Worm (Caenorhabditis elegans) whole organism, L4 larva: ENCODE results near the gene sre-47.

Experiments
- F44E2.7 ChIP-seq: fragments of 200-800 bp; sonication (Bioruptor generic); IDR thresholded peaks from 2 replicates; pipeline ENCODE4 v2.1.2; 2022; ENCODE audit warnings: missing genetic modification characterization, missing compliant biosample characterization
- Y105C5A.15 ChIP-seq: fragments of 200-800 bp; sonication (Bioruptor generic); IDR thresholded peaks from 2 replicates; pipeline ENCODE4 v1.3.6; 2022; ENCODE audit warnings: missing genetic modification characterization, missing compliant biosample characterization
- Y5F2A.4 ChIP-seq: fragments of 200-800 bp; sonication (Bioruptor generic); optimal IDR thresholded peaks from 2 replicates; lab custom pipeline; 2018; ENCODE audit warnings: mild to moderate bottlenecking, missing genetic modification characterization, missing compliant biosample characterization
- Y75B8A.6 ChIP-seq: fragments of 200-800 bp; sonication (Bioruptor generic); IDR thresholded peaks from 2 replicates; pipeline ENCODE4 v1.3.6; 2022; ENCODE audit warnings: missing genetic modification reagents, missing genetic modification characterization, missing compliant biosample characterization
- ZK337.2 ChIP-seq: fragments of 200-800 bp; sonication (Bioruptor generic); IDR thresholded peaks from 2 replicates; pipeline ENCODE4 v1.3.6; 2022; ENCODE audit warnings: missing genetic modification reagents, missing genetic modification characterization, missing compliant biosample characterization
- ZK546.5 ChIP-seq, 2 experiments: sonication (generic microtip); optimal IDR thresholded peaks; 2 replicates each; lab custom pipeline; 2017; ENCODE audit warnings: missing biosample characterization in 2 of 2, missing genetic modification characterization in 2 of 2
- ceh-20 ChIP-seq: fragments of 200-800 bp; sonication (Bioruptor generic); IDR thresholded peaks from 2 replicates; pipeline ENCODE4 v1.3.6; 2022; ENCODE audit warnings: missing genetic modification reagents, missing genetic modification characterization, missing compliant biosample characterization
- ceh-28 ChIP-seq: fragments of 150-350 bp; optimal IDR thresholded peaks from 2 replicates; lab custom pipeline; 2014; ENCODE audit warnings: missing biosample characterization, missing genetic modification reagents, missing genetic modification characterization
- ceh-32 ChIP-seq: sonication (generic microtip); optimal IDR thresholded peaks from 2 replicates; lab custom pipeline; 2016; ENCODE audit warnings: mild to moderate bottlenecking, missing genetic modification characterization, missing compliant biosample characterization; ENCODE audit not compliant: poor library complexity
- ceh-82 ChIP-seq: sonication (generic microtip); optimal IDR thresholded peaks from 2 replicates; lab custom pipeline; 2017; ENCODE audit warnings: missing biosample characterization, missing genetic modification characterization
- daf-12 ChIP-seq: fragments of 150-350 bp; optimal IDR thresholded peaks from 2 replicates; lab custom pipeline; 2014; ENCODE audit warnings: missing biosample characterization, missing genetic modification reagents, missing genetic modification characterization
- daf-16 ChIP-seq, 3 experiments: sonication (generic microtip); optimal IDR thresholded peaks; 2 replicates each; lab custom pipeline; 2016 to 2017; ENCODE audit warnings: missing genetic modification characterization in 3 of 3, missing genetic modification reagents in 3 of 3, mild to moderate bottlenecking in 2 of 3, missing compliant biosample characterization in 2 of 3, missing biosample characterization in 1 of 3, moderate library complexity in 1 of 3
- daf-8 ChIP-seq: fragments of 200-800 bp; sonication (Bioruptor generic); IDR thresholded peaks from 2 replicates; pipeline ENCODE4 v1.3.6; 2022; ENCODE audit warnings: missing genetic modification characterization, missing compliant biosample characterization
- dmd-6 ChIP-seq: fragments of 200-800 bp; sonication (Bioruptor generic); IDR thresholded peaks from 2 replicates; pipeline ENCODE4 v1.3.6; 2022; ENCODE audit warnings: missing genetic modification reagents, missing genetic modification characterization, missing compliant biosample characterization
- dmd-9 ChIP-seq: fragments of 200-800 bp; sonication (Bioruptor generic); IDR thresholded peaks from 2 replicates; pipeline ENCODE4 v1.3.6; 2022; ENCODE audit warnings: missing genetic modification reagents, missing genetic modification characterization, missing compliant biosample characterization
- dpl-1 ChIP-seq: fragments of 150-350 bp; optimal IDR thresholded peaks from 2 replicates; lab custom pipeline; 2014; ENCODE audit warnings: missing biosample characterization, missing genetic modification reagents, missing genetic modification characterization
- duxl-1 ChIP-seq: sonication (generic microtip); optimal IDR thresholded peaks from 2 replicates; lab custom pipeline; 2016; ENCODE audit warnings: mild to moderate bottlenecking, missing genetic modification characterization, moderate library complexity, missing compliant biosample characterization; ENCODE audit not compliant: poor library complexity
- dve-1 ChIP-seq: sonication (generic microtip); optimal IDR thresholded peaks from 2 replicates; lab custom pipeline; 2017; ENCODE audit warnings: antibody characterized with exemption, mild to moderate bottlenecking, missing genetic modification characterization, missing compliant biosample characterization; ENCODE audit not compliant: insufficient read depth
- egl-27 ChIP-seq: sonication (generic microtip); optimal IDR thresholded peaks from 3 replicates; lab custom pipeline; 2017; ENCODE audit warnings: missing biosample characterization, missing genetic modification reagents, missing genetic modification characterization
- egl-43 ChIP-seq: fragments of 200-800 bp; sonication (Bioruptor generic); IDR thresholded peaks from 2 replicates; pipeline ENCODE4 v1.3.6; 2022; ENCODE audit warnings: missing genetic modification reagents, missing genetic modification characterization, missing compliant biosample characterization
- gei-8 ChIP-seq: fragments of 200-800 bp; sonication (Bioruptor generic); optimal IDR thresholded peaks from 2 replicates; lab custom pipeline; 2018; ENCODE audit warnings: mild to moderate bottlenecking, missing genetic modification characterization, missing compliant biosample characterization
- hif-1 ChIP-seq, 2 experiments: sonication (generic microtip); optimal IDR thresholded peaks; 2 replicates each; lab custom pipeline; 2016 to 2017; ENCODE audit warnings: missing compliant biosample characterization in 2 of 2, missing genetic modification characterization in 2 of 2, missing genetic modification reagents in 2 of 2, missing genotype in 2 of 2, mild to moderate bottlenecking in 1 of 2
- hlh-30 ChIP-seq: sonication (generic microtip); optimal IDR thresholded peaks from 2 replicates; lab custom pipeline; 2017; ENCODE audit warnings: antibody characterized with exemption, mild to moderate bottlenecking, missing genetic modification characterization, missing compliant biosample characterization; ENCODE audit not compliant: insufficient read depth
- jun-1 ChIP-seq: fragments of 150-350 bp; optimal IDR thresholded peaks from 2 replicates; lab custom pipeline; 2014; ENCODE audit warnings: missing biosample characterization, missing genetic modification reagents, missing genetic modification characterization
- lin-1 ChIP-seq: fragments of 200-800 bp; sonication (Bioruptor generic); IDR thresholded peaks from 2 replicates; pipeline ENCODE4 v1.3.6; 2022; ENCODE audit warnings: missing genetic modification reagents, missing genetic modification characterization, missing compliant biosample characterization
- lin-13 ChIP-seq: fragments of 150-350 bp; optimal IDR thresholded peaks from 2 replicates; lab custom pipeline; 2014; ENCODE audit warnings: missing biosample characterization, missing genetic modification reagents, missing genetic modification characterization
- lin-38 ChIP-seq: fragments of 200-800 bp; sonication (Bioruptor generic); IDR thresholded peaks from 2 replicates; pipeline ENCODE4 v1.3.6; 2022; ENCODE audit warnings: missing genetic modification reagents, missing genetic modification characterization, missing compliant biosample characterization
- lin-39 ChIP-seq: fragments of 150-350 bp; optimal IDR thresholded peaks from 2 replicates; lab custom pipeline; 2014; ENCODE audit warnings: missing biosample characterization, missing genetic modification reagents, missing genetic modification characterization
- lsy-2 ChIP-seq, 2 experiments: fragments of 150-350 bp in 1 of 2; sonication (generic microtip) in 1 of 2; optimal IDR thresholded peaks; 2 replicates each; lab custom pipeline; 2014 to 2017; ENCODE audit warnings: missing biosample characterization in 2 of 2, missing genetic modification characterization in 2 of 2
- madf-5 ChIP-seq, 2 experiments: fragments of 200-800 bp; sonication (Bioruptor generic); IDR thresholded peaks; 2 replicates each; pipeline ENCODE4 v1.3.6; 2022; ENCODE audit warnings: missing compliant biosample characterization in 2 of 2, missing genetic modification characterization in 2 of 2
- madf-9 ChIP-seq: fragments of 200-800 bp; sonication (Bioruptor generic); conservative IDR thresholded peaks from 2 replicates; pipeline ENCODE4 v1.3.6; 2022; ENCODE audit warnings: missing genetic modification reagents, missing genetic modification characterization, missing compliant biosample characterization
- nhr-102 ChIP-seq: sonication (generic microtip); optimal IDR thresholded peaks from 2 replicates; lab custom pipeline; 2016; ENCODE audit warnings: mild to moderate bottlenecking, missing genetic modification characterization, moderate library complexity, missing compliant biosample characterization
- nhr-11 ChIP-seq: fragments of 150-350 bp; optimal IDR thresholded peaks from 2 replicates; lab custom pipeline; 2014; ENCODE audit warnings: missing biosample characterization, missing genetic modification characterization
- nhr-6 ChIP-seq: fragments of 150-350 bp; optimal IDR thresholded peaks from 2 replicates; lab custom pipeline; 2014; ENCODE audit warnings: missing biosample characterization, missing genetic modification characterization
- pha-4 ChIP-seq, 2 experiments: fragments of 150-350 bp in 1 of 2; fragments of 200-800 bp in 1 of 2; sonication (Bioruptor generic) in 1 of 2; IDR thresholded peaks in 1 of 2; optimal IDR thresholded peaks in 1 of 2; 2 replicates each; pipeline versions ENCODE4 v1.3.6 to Lab custom; 2014 to 2022; ENCODE audit warnings: missing genetic modification characterization in 2 of 2, missing genetic modification reagents in 2 of 2, missing biosample characterization in 1 of 2, missing compliant biosample characterization in 1 of 2
- php-3 ChIP-seq: fragments of 200-800 bp; sonication (Bioruptor generic); IDR thresholded peaks from 2 replicates; pipeline ENCODE4 v1.3.6; 2022; ENCODE audit warnings: missing genetic modification reagents, missing genetic modification characterization, missing compliant biosample characterization
- rbr-2 ChIP-seq: sonication (generic microtip); optimal IDR thresholded peaks from 2 replicates; lab custom pipeline; 2016; ENCODE audit warnings: missing genotype, missing genetic modification characterization, missing compliant biosample characterization
- saeg-2 ChIP-seq: fragments of 200-800 bp; sonication (Bioruptor generic); IDR thresholded peaks from 2 replicates; pipeline ENCODE4 v1.3.6; 2022; ENCODE audit warnings: missing genetic modification reagents, missing genetic modification characterization, missing compliant biosample characterization
- sdz-12 ChIP-seq: fragments of 200-800 bp; sonication (Bioruptor generic); optimal IDR thresholded peaks from 2 replicates; lab custom pipeline; 2018; ENCODE audit warnings: mild to moderate bottlenecking, missing genetic modification characterization, missing compliant biosample characterization
- skn-1 ChIP-seq: fragments of 150-350 bp; optimal IDR thresholded peaks from 2 replicates; lab custom pipeline; 2014; ENCODE audit warnings: missing biosample characterization, missing genetic modification characterization
- snpc-4 ChIP-seq: fragments of 150-350 bp; optimal IDR thresholded peaks from 2 replicates; lab custom pipeline; 2014; ENCODE audit warnings: missing biosample characterization, missing genetic modification characterization
- spr-1 ChIP-seq: sonication (generic microtip); optimal IDR thresholded peaks from 2 replicates; lab custom pipeline; 2016; ENCODE audit warnings: mild to moderate bottlenecking, missing genetic modification characterization, missing compliant biosample characterization
- spr-3 ChIP-seq: fragments of 200-800 bp; sonication (Bioruptor generic); optimal IDR thresholded peaks from 2 replicates; lab custom pipeline; 2018; ENCODE audit warnings: mild to moderate bottlenecking, missing genetic modification characterization, missing compliant biosample characterization
- tag-97 ChIP-seq: fragments of 200-800 bp; sonication (Bioruptor generic); IDR thresholded peaks from 2 replicates; pipeline ENCODE4 v1.3.6; 2022; ENCODE audit warnings: missing genetic modification characterization, missing compliant biosample characterization
- tra-1 ChIP-seq: fragments of 200-800 bp; sonication (Bioruptor generic); IDR thresholded peaks from 2 replicates; pipeline ENCODE4 v1.3.6; 2022; ENCODE audit warnings: missing genetic modification reagents, missing genetic modification characterization, missing compliant biosample characterization
- unc-130 ChIP-seq: sonication (generic microtip); optimal IDR thresholded peaks from 2 replicates; lab custom pipeline; 2016; ENCODE audit warnings: missing genetic modification reagents, missing genetic modification characterization, missing compliant biosample characterization
- zfp-3 ChIP-seq: fragments of 200-800 bp; sonication (Bioruptor generic); conservative IDR thresholded peaks from 2 replicates; pipeline ENCODE4 v1.3.6; 2022; ENCODE audit warnings: missing genetic modification reagents, missing genetic modification characterization, missing compliant biosample characterization
- zip-11 ChIP-seq: fragments of 200-800 bp; sonication (Bioruptor generic); IDR thresholded peaks from 2 replicates; pipeline ENCODE4 v1.3.6; 2022; ENCODE audit warnings: missing genetic modification characterization, missing compliant biosample characterization
- ztf-11 ChIP-seq: fragments of 150-350 bp; optimal IDR thresholded peaks from 2 replicates; lab custom pipeline; 2014; ENCODE audit warnings: missing biosample characterization, missing genetic modification characterization
- ztf-7 ChIP-seq: fragments of 150-350 bp; optimal IDR thresholded peaks from 2 replicates; lab custom pipeline; 2014; ENCODE audit warnings: missing biosample characterization, missing genetic modification characterization

Gene sre-47

ce11 chrII:13958359-13958758 lies 26.1 kb downstream of the sre-47 start:
- TF ChIP-seq rbr-2 (tag; lab: Kevin White, UChicago) (no peak), spr-1 (tag; lab: Kevin White, UChicago) (no peak), hlh-30 (tag; lab: Kevin White, UChicago) (no peak), Y5F2A.4 (GFP tag; lab: Kevin White, UChicago) (no peak), egl-43 (GFP tag; lab: Robert Waterston, UW) (no peak), lin-39 (tag; lab: Kevin White, UChicago) (no peak), php-3 (GFP tag; lab: Robert Waterston, UW) (no peak), ztf-11 (tag; lab: Kevin White, UChicago) (no peak), nhr-11 (tag; lab: Kevin White, UChicago) (no peak), egl-27 (tag; lab: Kevin White, UChicago) (no peak), Y75B8A.6 (GFP tag; lab: Robert Waterston, UW) (no peak), zfp-3 (no peak), lin-1 (GFP tag; lab: Robert Waterston, UW) (no peak), daf-8 (GFP tag; lab: Robert Waterston, UW) (no peak), lin-38 (0 out of 2 replicates have a peak, but pooled peaks have one; percentile 33), ztf-7 (tag; lab: Kevin White, UChicago) (no peak), dmd-6 (peak; percentile 76; the same call in 1 of the 2 replicates), daf-12 (tag; lab: Kevin White, UChicago) (no peak), gei-8 (GFP tag; lab: Kevin White, UChicago) (no peak), pha-4 (GFP tag; IDR thresholded peaks at IDR 0.05; lab: Robert Waterston, UW) (no peak), pha-4 (tag; optimal IDR thresholded peaks at IDR 0.05; lab: Kevin White, UChicago) (no peak), duxl-1 (tag; lab: Kevin White, UChicago) (no peak), tra-1 (no peak), daf-16 (GFP tag; optimal IDR thresholded peaks at IDR 0.05; lab: Kevin White, UChicago) (no peak), daf-16 (tag; optimal IDR thresholded peaks at IDR 0.05; lab: Kevin White, UChicago) (peak; percentile 18), Y105C5A.15 (GFP tag; lab: Robert Waterston, UW) (no peak), madf-9 (GFP tag; lab: Robert Waterston, UW) (no peak), lsy-2 (tag; optimal IDR thresholded peaks at IDR 0.05; lab: Kevin White, UChicago) (peak in 1 of 2 experiments; percentile 19), hif-1 (tag; optimal IDR thresholded peaks at IDR 0.05; lab: Kevin White, UChicago) (no peak), nhr-6 (tag; lab: Kevin White, UChicago) (no peak), dpl-1 (no peak), ceh-82 (tag; lab: Kevin White, UChicago) (no peak), zip-11 (GFP tag; lab: Robert Waterston, UW) (no peak), jun-1 (tag; lab: Kevin White, UChicago) (no peak), ceh-28 (tag; lab: Kevin White, UChicago) (no peak), skn-1 (no peak), F44E2.7 (no peak), madf-5 (GFP tag; IDR thresholded peaks at IDR 0.05; lab: Robert Waterston, UW) (no peak), snpc-4 (tag; lab: Kevin White, UChicago) (no peak), ZK337.2 (GFP tag; lab: Robert Waterston, UW) (no peak), tag-97 (GFP tag; lab: Robert Waterston, UW) (no peak), unc-130 (no peak), lin-13 (GFP tag; lab: Kevin White, UChicago) (no peak), sdz-12 (GFP tag; lab: Kevin White, UChicago) (no peak), ceh-32 (tag; lab: Kevin White, UChicago) (no peak), dmd-9 (no peak), ZK546.5 (tag; optimal IDR thresholded peaks at IDR 0.05; lab: Kevin White, UChicago) (no peak), nhr-102 (tag; lab: Kevin White, UChicago) (peak; percentile 14), spr-3 (no peak), ceh-20 (GFP tag; lab: Robert Waterston, UW) (no peak), saeg-2 (GFP tag; lab: Robert Waterston, UW) (no peak), dve-1 (tag; lab: Kevin White, UChicago) (peak; percentile 42)
